Fruit fly (Drosophila melanogaster) whole organism, prepupa: ENCODE results near the gene Es2.

ENCODE experiments used
- Blimp-1 ChIP-seq: fragments of 200-800 bp; sonication (Bioruptor generic); optimal IDR thresholded peaks from 3 replicates; lab custom pipeline; 2017; ENCODE audit warnings: missing biosample characterization, missing genetic modification characterization, mild to moderate bottlenecking, moderate library complexity, missing genetic modification reagents
- CG10631 ChIP-seq: fragments of 200-800 bp; sonication (Bioruptor generic); optimal IDR thresholded peaks from 2 replicates; lab custom pipeline; 2016; ENCODE audit warnings: missing biosample characterization, missing genetic modification characterization
- CG11294 ChIP-seq: fragments of 200-800 bp; sonication (Bioruptor generic); IDR thresholded peaks from 2 replicates; pipeline ENCODE4 v1.3.6; 2022; ENCODE audit warnings: missing biosample characterization, missing genetic modification characterization
- CG11762 ChIP-seq: fragments of 200-800 bp; sonication (Bioruptor generic); optimal IDR thresholded peaks from 3 replicates; lab custom pipeline; 2016; ENCODE audit warnings: missing biosample characterization, missing genetic modification characterization; ENCODE audit not compliant: insufficient read depth
- CG11902 ChIP-seq: fragments of 200-800 bp; sonication (Bioruptor generic); optimal IDR thresholded peaks from 3 replicates; lab custom pipeline; 2016; ENCODE audit warnings: missing biosample characterization, missing genetic modification characterization
- CG15336 ChIP-seq: fragments of 200-800 bp; sonication (Bioruptor generic); IDR thresholded peaks from 2 replicates; pipeline ENCODE4 v1.3.6; 2022; ENCODE audit warnings: missing biosample characterization, missing genetic modification characterization
- CG1621 ChIP-seq: fragments of 200-800 bp; sonication (Bioruptor generic); optimal IDR thresholded peaks from 3 replicates; lab custom pipeline; 2018; ENCODE audit warnings: missing biosample characterization, mild to moderate bottlenecking, missing genetic modification characterization
- CG16779 ChIP-seq: fragments of 200-800 bp; sonication (Bioruptor generic); optimal IDR thresholded peaks from 3 replicates; lab custom pipeline; 2017; ENCODE audit warnings: missing biosample characterization, mild to moderate bottlenecking, missing genetic modification characterization
- CG31627 ChIP-seq: fragments of 200-800 bp; sonication (Bioruptor generic); optimal IDR thresholded peaks from 3 replicates; lab custom pipeline; 2016; ENCODE audit warnings: missing biosample characterization, missing genetic modification characterization
- CG32006 ChIP-seq: fragments of 200-800 bp; sonication (Bioruptor generic); optimal IDR thresholded peaks from 3 replicates; lab custom pipeline; 2017; ENCODE audit warnings: missing biosample characterization, mild to moderate bottlenecking, missing genetic modification characterization
- CG34406 ChIP-seq: fragments of 200-800 bp; sonication (Bioruptor generic); optimal IDR thresholded peaks from 3 replicates; lab custom pipeline; 2016; ENCODE audit warnings: missing biosample characterization, missing genetic modification characterization
- CG3919 ChIP-seq: fragments of 200-800 bp; sonication (Bioruptor generic); optimal IDR thresholded peaks from 3 replicates; lab custom pipeline; 2016; ENCODE audit warnings: missing biosample characterization, missing genetic modification characterization
- CG4318 ChIP-seq: fragments of 200-800 bp; sonication (Bioruptor generic); optimal IDR thresholded peaks from 3 replicates; lab custom pipeline; 2017; ENCODE audit warnings: missing biosample characterization, mild to moderate bottlenecking, missing genetic modification characterization
- CG6163 ChIP-seq: fragments of 200-800 bp; sonication (Bioruptor generic); IDR thresholded peaks from 3 replicates; pipeline ENCODE4 v1.3.6; 2022; ENCODE audit warnings: missing biosample characterization, missing genetic modification characterization
- CG6276 ChIP-seq: fragments of 200-800 bp; sonication (Bioruptor generic); optimal IDR thresholded peaks from 2 replicates; lab custom pipeline; 2017; ENCODE audit warnings: missing biosample characterization, mild to moderate bottlenecking, missing genetic modification characterization
- CG6792 ChIP-seq: fragments of 200-800 bp; sonication (Bioruptor generic); optimal IDR thresholded peaks from 3 replicates; lab custom pipeline; 2016; ENCODE audit warnings: missing biosample characterization, missing genetic modification characterization
- CG6808 ChIP-seq: fragments of 200-800 bp; sonication (Bioruptor generic); optimal IDR thresholded peaks from 3 replicates; lab custom pipeline; 2017; ENCODE audit warnings: missing biosample characterization, missing genetic modification characterization, mild to moderate bottlenecking, moderate library complexity, missing genetic modification reagents
- CG6854 ChIP-seq: fragments of 200-800 bp; sonication (Bioruptor generic); optimal IDR thresholded peaks from 2 replicates; lab custom pipeline; 2017; ENCODE audit warnings: missing biosample characterization, mild to moderate bottlenecking, missing genetic modification characterization
- CG7368 ChIP-seq: fragments of 200-800 bp; sonication (Bioruptor generic); optimal IDR thresholded peaks from 3 replicates; lab custom pipeline; 2016; ENCODE audit warnings: missing biosample characterization, missing genetic modification characterization
- CG8119 ChIP-seq: fragments of 200-800 bp; sonication (Bioruptor generic); IDR thresholded peaks from 3 replicates; pipeline ENCODE4 v1.3.6; 2022; ENCODE audit warnings: missing biosample characterization, missing genetic modification characterization
- CG8319 ChIP-seq: fragments of 200-800 bp; sonication (Bioruptor generic); optimal IDR thresholded peaks from 3 replicates; lab custom pipeline; 2016; ENCODE audit warnings: missing biosample characterization, missing genetic modification characterization
- CG8632 ChIP-seq: fragments of 200-800 bp; sonication (Bioruptor generic); optimal IDR thresholded peaks from 3 replicates; lab custom pipeline; 2016; ENCODE audit warnings: missing biosample characterization, missing genetic modification characterization
- CG9139 ChIP-seq: fragments of 200-800 bp; sonication (Bioruptor generic); optimal IDR thresholded peaks from 3 replicates; lab custom pipeline; 2017; ENCODE audit warnings: missing biosample characterization, mild to moderate bottlenecking, missing genetic modification characterization
- Eip75B ChIP-seq: fragments of 200-800 bp; sonication (Bioruptor generic); optimal IDR thresholded peaks from 3 replicates; lab custom pipeline; 2016; ENCODE audit warnings: missing biosample characterization, missing genetic modification characterization
- Eip78C ChIP-seq: fragments of 200-800 bp; sonication (Bioruptor generic); peaks from one replicate; lab custom pipeline; 2016; ENCODE audit warnings: missing biosample characterization, missing genetic modification characterization
- Ets21C ChIP-seq: fragments of 200-800 bp; sonication (Bioruptor generic); optimal IDR thresholded peaks from 3 replicates; lab custom pipeline; 2016; ENCODE audit warnings: missing biosample characterization, missing genetic modification characterization
- Ets96B ChIP-seq: fragments of 200-800 bp; optimal IDR thresholded peaks from 2 replicates; lab custom pipeline; 2019; ENCODE audit warnings: missing biosample characterization, mild to moderate bottlenecking, missing genetic modification characterization, moderate library complexity
- Gug ChIP-seq: fragments of 200-800 bp; sonication (Bioruptor generic); IDR thresholded peaks from 2 replicates; pipeline ENCODE4 v1.3.6; 2022; ENCODE audit warnings: missing biosample characterization, missing genetic modification characterization
- Hr38 ChIP-seq: sonication (Bioruptor generic); optimal IDR thresholded peaks from 2 replicates; lab custom pipeline; 2016; ENCODE audit warnings: missing biosample characterization, missing genetic modification characterization
- Hr39 ChIP-seq: fragments of 200-800 bp; sonication (Bioruptor generic); optimal IDR thresholded peaks from 2 replicates; lab custom pipeline; 2016; ENCODE audit warnings: missing biosample characterization, missing genetic modification characterization
- Hr4 ChIP-seq: fragments of 200-800 bp; sonication (Bioruptor generic); optimal IDR thresholded peaks from 3 replicates; lab custom pipeline; 2016; ENCODE audit warnings: missing biosample characterization, missing genetic modification characterization
- Met ChIP-seq: fragments of 200-800 bp; sonication (Bioruptor generic); optimal IDR thresholded peaks from 3 replicates; lab custom pipeline; 2016; ENCODE audit warnings: missing biosample characterization, missing genetic modification characterization
- OdsH ChIP-seq: fragments of 200-800 bp; sonication (Bioruptor generic); optimal IDR thresholded peaks from 3 replicates; lab custom pipeline; 2016; ENCODE audit warnings: missing biosample characterization, missing genetic modification characterization
- Smox ChIP-seq: fragments of 200-800 bp; sonication (Bioruptor generic); optimal IDR thresholded peaks from 3 replicates; lab custom pipeline; 2016; ENCODE audit warnings: missing biosample characterization, missing genetic modification characterization
- Sox102F ChIP-seq: fragments of 200-800 bp; sonication (Bioruptor generic); optimal IDR thresholded peaks from 2 replicates; lab custom pipeline; 2016; ENCODE audit warnings: missing biosample characterization, mild to moderate bottlenecking, missing genetic modification characterization
- Sox14 ChIP-seq: fragments of 200-800 bp; sonication (Bioruptor generic); optimal IDR thresholded peaks from 3 replicates; lab custom pipeline; 2016; ENCODE audit warnings: missing biosample characterization, missing genetic modification characterization
- Sox15 ChIP-seq: fragments of 200-800 bp; sonication (Bioruptor generic); optimal IDR thresholded peaks from 3 replicates; lab custom pipeline; 2016; ENCODE audit warnings: missing biosample characterization, missing genetic modification characterization
- achi ChIP-seq: fragments of 200-800 bp; sonication (Bioruptor generic); optimal IDR thresholded peaks from 3 replicates; lab custom pipeline; 2016; ENCODE audit warnings: missing biosample characterization, missing genetic modification characterization
- acj6 ChIP-seq: fragments of 200-800 bp; sonication (Bioruptor generic); optimal IDR thresholded peaks from 3 replicates; lab custom pipeline; 2016; ENCODE audit warnings: missing biosample characterization, missing genetic modification characterization
- dac ChIP-seq: fragments of 200-800 bp; sonication (Bioruptor generic); optimal IDR thresholded peaks from 2 replicates; lab custom pipeline; 2017; ENCODE audit warnings: missing biosample characterization, mild to moderate bottlenecking, missing genetic modification characterization
- dsx ChIP-seq: fragments of 200-800 bp; optimal IDR thresholded peaks from 3 replicates; lab custom pipeline; 2019; ENCODE audit warnings: missing biosample characterization, mild to moderate bottlenecking, missing genetic modification characterization, moderate library complexity; ENCODE audit not compliant: poor library complexity, severe bottlenecking
- eg ChIP-seq: fragments of 200-800 bp; sonication (Bioruptor generic); IDR thresholded peaks from 3 replicates; pipeline ENCODE4 v1.3.6; 2022; ENCODE audit warnings: missing biosample characterization, missing genetic modification characterization
- esn ChIP-seq: fragments of 200-800 bp; sonication (Bioruptor generic); optimal IDR thresholded peaks from 2 replicates; lab custom pipeline; 2016; ENCODE audit warnings: missing biosample characterization, mild to moderate bottlenecking, missing genetic modification characterization, moderate library complexity
- fd85E ChIP-seq: fragments of 200-800 bp; sonication (Bioruptor generic); optimal IDR thresholded peaks from 3 replicates; lab custom pipeline; 2016; ENCODE audit warnings: missing biosample characterization, missing genetic modification characterization
- fkh ChIP-seq: fragments of 200-800 bp; sonication (Bioruptor generic); optimal IDR thresholded peaks from 3 replicates; lab custom pipeline; 2017; ENCODE audit warnings: missing biosample characterization, mild to moderate bottlenecking, missing genetic modification characterization, moderate library complexity
- lz ChIP-seq: fragments of 200-800 bp; sonication (Bioruptor generic); optimal IDR thresholded peaks from 3 replicates; lab custom pipeline; 2016; ENCODE audit warnings: missing biosample characterization, missing genetic modification characterization
- pdm3 ChIP-seq: fragments of 200-800 bp; sonication (Bioruptor generic); optimal IDR thresholded peaks from 3 replicates; lab custom pipeline; 2016; ENCODE audit warnings: missing biosample characterization, missing genetic modification characterization
- salr ChIP-seq, 2 experiments: fragments of 200-800 bp; sonication (Bioruptor generic); optimal IDR thresholded peaks; 3 replicates each; lab custom pipeline; 2016 to 2018; ENCODE audit warnings: missing biosample characterization in 2 of 2, missing genetic modification characterization in 2 of 2, mild to moderate bottlenecking in 1 of 2
- spab ChIP-seq: fragments of 200-800 bp; sonication (Bioruptor generic); optimal IDR thresholded peaks from 2 replicates; lab custom pipeline; 2017; ENCODE audit warnings: missing biosample characterization, mild to moderate bottlenecking, missing genetic modification characterization, missing genetic modification reagents
- ss ChIP-seq, 2 experiments: fragments of 200-800 bp; sonication (Bioruptor generic); optimal IDR thresholded peaks; 2 replicates in 1 of 2; 3 replicates in 1 of 2; lab custom pipeline; 2017 to 2018; ENCODE audit warnings: mild to moderate bottlenecking in 2 of 2, missing biosample characterization in 2 of 2, missing genetic modification characterization in 2 of 2, moderate library complexity in 1 of 2
- svp ChIP-seq: fragments of 200-800 bp; sonication (Bioruptor generic); peaks from one replicate; lab custom pipeline; 2016; ENCODE audit warnings: missing biosample characterization, missing genetic modification characterization
- topi ChIP-seq: fragments of 200-800 bp; sonication (Bioruptor generic); optimal IDR thresholded peaks from 3 replicates; lab custom pipeline; 2016; ENCODE audit warnings: missing biosample characterization, missing genetic modification characterization

Es2 gene

dm6 chrX:8436656-8437284 is 24.5 kb upstream of the Es2 start, which contains the start of gene CG1440:
CG1440 (plus strand) TSS chrX:8437057.
- TF ChIP-seq fkh (no peak), CG11762 (no peak), lz (GFP tag; lab: Kevin White, UChicago) (peak; percentile 36), Blimp-1 (GFP tag; lab: Kevin White, UChicago) (peak; percentile 66), CG15336 (no peak), CG8632 (no peak), CG9139 (GFP tag; lab: Kevin White, UChicago) (no peak), Sox15 (GFP tag; lab: Kevin White, UChicago) (no peak), CG34406 (GFP tag; lab: Kevin White, UChicago) (no peak), pdm3 (GFP tag; lab: Kevin White, UChicago) (no peak), Sox14 (GFP tag; lab: Kevin White, UChicago) (peak; percentile 22), topi (no peak), CG7368 (no peak), CG6808 (peak; percentile 28), svp (GFP tag; lab: Kevin White, UChicago) (no peak), CG8119 (0 out of 3 replicates have a peak, but pooled peaks have one; percentile 27), Smox (no peak), Sox102F (GFP tag; lab: Kevin White, UChicago) (no peak), CG8319 (GFP tag; lab: Kevin White, UChicago) (no peak), CG6276 (GFP tag; lab: Kevin White, UChicago) (peak; percentile 54), OdsH (GFP tag; lab: Kevin White, UChicago) (no peak), Ets96B (tag; lab: Kevin White, UChicago) (peak; percentile 32), ss (GFP tag; optimal IDR thresholded peaks at IDR 0.05; lab: Kevin White, UChicago) (no peak), dac (GFP tag; lab: Kevin White, UChicago) (no peak), Ets21C (GFP tag; lab: Kevin White, UChicago) (no peak), CG11902 (GFP tag; lab: Kevin White, UChicago) (no peak), CG4318 (GFP tag; lab: Kevin White, UChicago) (no peak), dsx (no peak), achi (peak; percentile 33), CG31627 (GFP tag; lab: Kevin White, UChicago) (no peak), Eip75B (no peak), CG10631 (peak; percentile 23), CG6792 (no peak), Hr38 (GFP tag; lab: Kevin White, UChicago) (no peak), CG6163 (GFP tag; lab: Robert Waterston, UW) (0 out of 3 replicates have a peak, but pooled peaks have one; percentile 14), esn (GFP tag; lab: Kevin White, UChicago) (peak; percentile 46), CG1621 (tag; lab: Kevin White, UChicago) (no peak), Gug (GFP tag; lab: Robert Waterston, UW) (peak; percentile 18; the same call in 1 of the 2 replicates), CG11294 (GFP tag; lab: Robert Waterston, UW) (no peak), Met (no peak), spab (GFP tag; lab: Kevin White, UChicago) (no peak), Eip78C (GFP tag; lab: Kevin White, UChicago) (peak; percentile 80), CG32006 (no peak), CG6854 (no peak), fd85E (no peak), Hr39 (GFP tag; lab: Kevin White, UChicago) (no peak), salr (GFP tag; optimal IDR thresholded peaks at IDR 0.05; lab: Kevin White, UChicago) (no peak), CG16779 (tag; lab: Kevin White, UChicago) (no peak), Hr4 (GFP tag; lab: Kevin White, UChicago) (no peak), CG3919 (GFP tag; lab: Kevin White, UChicago) (no peak), acj6 (GFP tag; lab: Kevin White, UChicago) (no peak), eg (no peak; the same call in 2 of the 3 replicates)
